Fruit fly (Drosophila melanogaster) whole organism, embryonic: ENCODE data around the gene CG32713.
A peak's percentile ranks its signal among the peaks of the same experiment; 100 is the strongest.

Experiments used
- ATbp ChIP-seq: fragments of 200-800 bp; sonication (Bioruptor generic); optimal IDR thresholded peaks from 2 replicates; lab custom pipeline; 2017; ENCODE audit warnings: missing biosample characterization, mild to moderate bottlenecking, missing genetic modification characterization, missing genetic modification reagents
- Abd-B ChIP-seq: fragments of 200-800 bp; sonication (Bioruptor generic); optimal IDR thresholded peaks from 2 replicates; lab custom pipeline; 2018; ENCODE audit warnings: missing biosample characterization, mild to moderate bottlenecking, missing genetic modification characterization, moderate library complexity
- CG10979 ChIP-seq: fragments of 200-800 bp; sonication (Bioruptor generic); optimal IDR thresholded peaks from 2 replicates; lab custom pipeline; 2018; ENCODE audit warnings: missing biosample characterization, mild to moderate bottlenecking, missing genetic modification characterization, moderate library complexity
- CG11093 ChIP-seq: fragments of 200-800 bp; sonication (Bioruptor generic); IDR thresholded peaks from 3 replicates; pipeline ENCODE4 v1.3.6; 2022; ENCODE audit warnings: missing biosample characterization, missing genetic modification characterization
- CG11504 ChIP-seq: fragments of 200-800 bp; sonication (Bioruptor generic); optimal IDR thresholded peaks from 3 replicates; lab custom pipeline; 2019; ENCODE audit warnings: missing biosample characterization, mild to moderate bottlenecking, missing genetic modification characterization, moderate library complexity
- CG12155 ChIP-seq: fragments of 200-800 bp; sonication (Bioruptor generic); optimal IDR thresholded peaks from 3 replicates; lab custom pipeline; 2016; ENCODE audit warnings: missing biosample characterization, missing genetic modification characterization
- CG12391 ChIP-seq: fragments of 200-800 bp; sonication (Bioruptor generic); optimal IDR thresholded peaks from 3 replicates; lab custom pipeline; 2018; ENCODE audit warnings: missing biosample characterization, mild to moderate bottlenecking, missing genetic modification characterization, moderate library complexity
- CG18619 ChIP-seq: fragments of 200-800 bp; sonication (Bioruptor generic); optimal IDR thresholded peaks from 3 replicates; lab custom pipeline; 2017; ENCODE audit warnings: missing biosample characterization, mild to moderate bottlenecking, missing genetic modification characterization
- CG2678 ChIP-seq: fragments of 200-800 bp; sonication (Bioruptor generic); optimal IDR thresholded peaks from 3 replicates; lab custom pipeline; 2019; ENCODE audit warnings: missing biosample characterization, mild to moderate bottlenecking, missing genetic modification characterization, moderate library complexity
- CG31224 ChIP-seq: fragments of 200-800 bp; sonication (Bioruptor generic); IDR thresholded peaks from 2 replicates; pipeline ENCODE4 v1.3.6; 2022; ENCODE audit warnings: missing biosample characterization, missing genetic modification characterization
- CG32532 ChIP-seq: fragments of 200-800 bp; sonication (Bioruptor generic); IDR thresholded peaks from 2 replicates; pipeline ENCODE4 v1.3.6; 2022; ENCODE audit warnings: missing biosample characterization, missing genetic modification characterization
- CG6272 ChIP-seq: fragments of 200-800 bp; sonication (Bioruptor generic); IDR thresholded peaks from 2 replicates; pipeline ENCODE4 v1.3.6; 2022; ENCODE audit warnings: missing biosample characterization, missing genetic modification characterization
- CG7839 ChIP-seq: fragments of 200-800 bp; sonication (Bioruptor generic); optimal IDR thresholded peaks from 3 replicates; lab custom pipeline; 2018; ENCODE audit warnings: missing biosample characterization, mild to moderate bottlenecking, missing genetic modification characterization, moderate library complexity
- CG8290 ChIP-seq, 3 experiments: fragments of 200-800 bp; sonication (Bioruptor generic); optimal IDR thresholded peaks; 2 replicates each; lab custom pipeline; 2016 to 2019; ENCODE audit warnings: missing biosample characterization in 3 of 3, missing genetic modification characterization in 3 of 3, mild to moderate bottlenecking in 2 of 3, moderate library complexity in 1 of 3
- CG9797 ChIP-seq: fragments of 200-800 bp; sonication (Bioruptor generic); optimal IDR thresholded peaks from 3 replicates; lab custom pipeline; 2018; ENCODE audit warnings: missing biosample characterization, mild to moderate bottlenecking, missing genetic modification characterization
- CoRest ChIP-seq: fragments of 200-800 bp; sonication (Bioruptor generic); optimal IDR thresholded peaks from 3 replicates; lab custom pipeline; 2018; ENCODE audit warnings: missing biosample characterization, mild to moderate bottlenecking, missing genetic modification characterization, moderate library complexity
- Hr3 ChIP-seq: fragments of 200-800 bp; sonication (Bioruptor generic); optimal IDR thresholded peaks from 3 replicates; lab custom pipeline; 2016; ENCODE audit warnings: missing biosample characterization, missing genetic modification characterization
- Hr51 ChIP-seq, 2 experiments: fragments of 200-800 bp; sonication (Bioruptor generic); optimal IDR thresholded peaks; 2 replicates in 1 of 2; 3 replicates in 1 of 2; lab custom pipeline; 2016 to 2018; ENCODE audit warnings: missing biosample characterization in 2 of 2, missing genetic modification characterization in 2 of 2, mild to moderate bottlenecking in 1 of 2, moderate library complexity in 1 of 2
- Meics ChIP-seq: fragments of 200-800 bp; sonication (Bioruptor generic); optimal IDR thresholded peaks from 2 replicates; lab custom pipeline; 2017; ENCODE audit warnings: missing biosample characterization, mild to moderate bottlenecking, missing genetic modification characterization
- Mrtf ChIP-seq: fragments of 200-800 bp; sonication (Bioruptor generic); IDR thresholded peaks from 3 replicates; pipeline ENCODE4 v1.3.6; 2022; ENCODE audit warnings: missing biosample characterization, missing genetic modification characterization
- NK7.1 ChIP-seq: fragments of 200-800 bp; sonication (Bioruptor generic); optimal IDR thresholded peaks from 3 replicates; lab custom pipeline; 2016; ENCODE audit warnings: missing biosample characterization, missing genetic modification characterization
- Oli ChIP-seq: fragments of 200-800 bp; sonication (Bioruptor generic); optimal IDR thresholded peaks from 2 replicates; lab custom pipeline; 2018; ENCODE audit warnings: missing biosample characterization, mild to moderate bottlenecking, missing genetic modification characterization, moderate library complexity
- Optix ChIP-seq: fragments of 200-800 bp; sonication (Bioruptor generic); IDR thresholded peaks from 3 replicates; pipeline ENCODE4 v1.3.6; 2022; ENCODE audit warnings: missing biosample characterization, missing genetic modification characterization
- Sox102F ChIP-seq: fragments of 200-800 bp; sonication (Bioruptor generic); optimal IDR thresholded peaks from 2 replicates; lab custom pipeline; 2018; ENCODE audit warnings: missing biosample characterization, mild to moderate bottlenecking, missing genetic modification characterization, moderate library complexity
- Spps ChIP-seq: fragments of 200-800 bp; sonication (Bioruptor generic); optimal IDR thresholded peaks from 2 replicates; lab custom pipeline; 2018; ENCODE audit warnings: missing biosample characterization, mild to moderate bottlenecking, missing genetic modification characterization
- Xrp1 ChIP-seq: fragments of 200-800 bp; sonication (Bioruptor generic); IDR thresholded peaks from 2 replicates; pipeline ENCODE4 v1.3.6; 2022; ENCODE audit warnings: missing biosample characterization, missing genetic modification characterization
- bsh ChIP-seq, 2 experiments: fragments of 200-800 bp; sonication (Bioruptor generic); optimal IDR thresholded peaks; 2 replicates each; lab custom pipeline; 2017 to 2018; ENCODE audit warnings: mild to moderate bottlenecking in 2 of 2, missing biosample characterization in 2 of 2, missing genetic modification characterization in 2 of 2, moderate library complexity in 1 of 2
- dmrt99B ChIP-seq: fragments of 200-800 bp; sonication (Bioruptor generic); optimal IDR thresholded peaks from 2 replicates; lab custom pipeline; 2018; ENCODE audit warnings: missing biosample characterization, mild to moderate bottlenecking, missing genetic modification characterization, moderate library complexity
- exex ChIP-seq: fragments of 200-800 bp; sonication (Bioruptor generic); optimal IDR thresholded peaks from 4 replicates; lab custom pipeline; 2018; ENCODE audit warnings: missing biosample characterization, mild to moderate bottlenecking, missing genetic modification characterization, moderate library complexity
- fd3F ChIP-seq: fragments of 200-800 bp; sonication (Bioruptor generic); optimal IDR thresholded peaks from 2 replicates; lab custom pipeline; 2018; ENCODE audit warnings: missing biosample characterization, mild to moderate bottlenecking, missing genetic modification characterization, moderate library complexity
- fu2 ChIP-seq: fragments of 200-800 bp; sonication (Bioruptor generic); optimal IDR thresholded peaks from 2 replicates; lab custom pipeline; 2016; ENCODE audit warnings: missing biosample characterization, missing genetic modification characterization
- gcm ChIP-seq: fragments of 200-800 bp; sonication (Bioruptor generic); optimal IDR thresholded peaks from 2 replicates; lab custom pipeline; 2019; ENCODE audit warnings: missing biosample characterization, mild to moderate bottlenecking, missing genetic modification characterization, moderate library complexity
- gem ChIP-seq: fragments of 200-800 bp; sonication (Bioruptor generic); optimal IDR thresholded peaks from 2 replicates; lab custom pipeline; 2019; ENCODE audit warnings: missing biosample characterization, mild to moderate bottlenecking, missing genetic modification characterization, moderate library complexity
- grau ChIP-seq: fragments of 200-800 bp; optimal IDR thresholded peaks from 3 replicates; lab custom pipeline; 2019; ENCODE audit warnings: missing biosample characterization, mild to moderate bottlenecking, missing genetic modification characterization, moderate library complexity
- ind ChIP-seq: fragments of 200-800 bp; sonication (Bioruptor generic); optimal IDR thresholded peaks from 3 replicates; lab custom pipeline; 2016; ENCODE audit warnings: missing biosample characterization, missing genetic modification characterization
- jumu ChIP-seq: fragments of 200-800 bp; sonication (Bioruptor generic); optimal IDR thresholded peaks from 3 replicates; lab custom pipeline; 2016; ENCODE audit warnings: missing biosample characterization, missing genetic modification characterization
- pan ChIP-seq, 4 experiments: fragments of >200 bp in 3 of 4; fragments of 200-800 bp in 1 of 4; sonication (Bioruptor generic) in 1 of 4; optimal IDR thresholded peaks in 3 of 4; IDR thresholded peaks in 1 of 4; 2 replicates each; pipeline versions ENCODE4 v1.3.6 to Lab custom; 2017 to 2022; ENCODE audit warnings: missing biosample characterization in 2 of 4, missing genetic modification characterization in 2 of 4, mixed read lengths in 1 of 4
- pnt ChIP-seq: fragments of 200-800 bp; sonication (Bioruptor generic); optimal IDR thresholded peaks from 3 replicates; lab custom pipeline; 2016; ENCODE audit warnings: missing biosample characterization, missing genetic modification characterization
- prd ChIP-seq, 3 experiments: fragments of >200 bp in 2 of 3; fragments of 200-800 bp in 1 of 3; sonication (Bioruptor generic) in 1 of 3; optimal IDR thresholded peaks in 2 of 3; IDR thresholded peaks in 1 of 3; 2 replicates in 2 of 3; 3 replicates in 1 of 3; pipeline versions ENCODE4 v1.3.6 to Lab custom; 2017 to 2022; ENCODE audit warnings: missing biosample characterization in 1 of 3, missing genetic modification characterization in 1 of 3
- shn ChIP-seq: fragments of 200-800 bp; sonication (Bioruptor generic); optimal IDR thresholded peaks from 3 replicates; lab custom pipeline; 2016; ENCODE audit warnings: missing biosample characterization, missing genetic modification characterization
- tin ChIP-seq: fragments of 200-800 bp; sonication (Bioruptor generic); optimal IDR thresholded peaks from 3 replicates; lab custom pipeline; 2016; ENCODE audit warnings: missing biosample characterization, missing genetic modification characterization

Gene CG32713

DNA sequence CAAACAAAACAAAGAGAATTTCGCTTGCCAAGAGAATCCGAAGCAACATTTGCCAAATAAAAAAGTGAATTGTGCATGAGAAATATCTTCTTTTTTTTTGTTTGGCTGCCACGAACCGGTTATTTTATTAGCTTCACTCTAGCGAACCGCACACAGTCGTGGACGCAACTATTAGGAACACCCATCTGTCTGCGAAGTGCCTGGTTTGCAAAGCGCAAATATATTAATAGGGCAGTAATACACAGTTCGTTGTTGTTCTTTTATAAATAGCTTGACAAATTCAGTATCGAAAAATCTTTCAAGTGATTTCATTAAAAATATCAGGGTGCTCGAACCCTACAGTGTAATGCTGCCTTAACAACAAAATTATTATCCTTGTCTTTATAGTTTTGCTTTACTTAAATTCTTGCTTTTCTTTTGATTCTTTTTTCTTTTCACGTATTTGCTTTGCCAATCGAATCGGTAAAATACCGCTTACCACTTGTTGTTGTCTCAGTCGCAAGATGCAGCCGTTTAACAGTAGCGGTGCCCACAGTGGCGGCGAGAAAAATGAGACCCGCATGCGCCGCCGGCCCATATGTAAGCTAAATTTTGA is 34.1 kb upstream of the CG32713 start (continued):
- TF ChIP-seq CG2678 (tag; lab: Kevin White, UChicago) (peak; percentile 14), bsh (GFP tag; optimal IDR thresholded peaks at IDR 0.05; lab: Kevin White, UChicago) (peak in 1 of 2 experiments; percentile 56), CG6272 (GFP tag; lab: Robert Waterston, UW) (0 out of 2 replicates have a peak, but pooled peaks have one; percentile 12), CG12155 (GFP tag; lab: Kevin White, UChicago) (peak; percentile 5), prd (optimal IDR thresholded peaks at IDR 0.05; lab: Kevin White, UChicago) (no peak), prd (GFP tag; IDR thresholded peaks at IDR 0.05; lab: Robert Waterston, UW) (peak; percentile 27; the same call in 1 of the 3 replicates), CG18619 (GFP tag; lab: Kevin White, UChicago) (no peak), CG10979 (tag; lab: Kevin White, UChicago) (peak; percentile 14), Oli (tag; lab: Kevin White, UChicago) (peak; percentile 47), tin (peak; percentile 20), Hr51 (GFP tag; optimal IDR thresholded peaks at IDR 0.05; lab: Kevin White, UChicago) (peak in 1 of 2 experiments; percentile 46), CG12391 (tag; lab: Kevin White, UChicago) (peak; percentile 5), CG32532 (peak; percentile 37; the same call in 1 of the 2 replicates), ind (GFP tag; lab: Kevin White, UChicago) (peak; percentile 32), Optix (GFP tag; lab: Robert Waterston, UW) (0 out of 3 replicates have a peak, but pooled peaks have one; percentile 21), Xrp1 (peak; percentile 31; the same call in 1 of the 2 replicates), Mrtf (0 out of 3 replicates have a peak, but pooled peaks have one; percentile 29), CG11093 (no peak), shn (GFP tag; lab: Kevin White, UChicago) (peak; percentile 32), Sox102F (GFP tag; lab: Kevin White, UChicago) (peak; percentile 30), pnt (GFP tag; lab: Kevin White, UChicago) (peak; percentile 21), Hr3 (GFP tag; lab: Kevin White, UChicago) (no peak), fu2 (GFP tag; lab: Kevin White, UChicago) (peak; percentile 14), CG8290 (GFP tag; optimal IDR thresholded peaks at IDR 0.05; lab: Kevin White, UChicago) (no peak), CG8290 (tag; optimal IDR thresholded peaks at IDR 0.05; lab: Kevin White, UChicago) (no peak), ATbp (GFP tag; lab: Kevin White, UChicago) (peak; percentile 25)
- TF ChIP-seq, all 482 proteins: peak for 90

DNA sequence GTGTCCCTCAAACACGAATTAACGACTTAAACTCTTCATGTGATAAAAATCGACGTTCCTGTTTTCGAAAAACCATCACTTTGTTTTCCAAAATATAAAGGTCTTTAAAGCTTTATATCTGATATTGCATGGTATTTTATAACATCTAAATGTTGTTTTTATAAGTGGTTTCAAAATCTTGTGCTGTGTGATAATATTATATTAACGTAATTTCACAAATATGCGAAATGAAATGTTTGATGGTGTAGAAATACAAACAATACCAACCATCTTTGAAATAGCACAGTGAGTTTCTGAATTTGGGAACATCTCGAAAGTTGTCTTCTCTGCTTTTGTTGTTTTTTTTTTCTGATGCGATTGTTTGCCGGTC is 33.5 kb upstream of the CG32713 start:
- peak; percentile 23 for TF ChIP-seq grau (tag; lab: Kevin White, UChicago)
- TF ChIP-seq NK7.1 = no peak
- TF ChIP-seq Abd-B = peak; percentile 24
- peak; percentile 43 for TF ChIP-seq CG2678 (tag; lab: Kevin White, UChicago)
- TF ChIP-seq fd3F (GFP tag; lab: Kevin White, UChicago) = peak; percentile 1
- TF ChIP-seq CG11504 (tag; lab: Kevin White, UChicago) = peak; percentile 21
- TF ChIP-seq Spps = no peak
- no peak for TF ChIP-seq jumu
- TF ChIP-seq exex (tag; lab: Kevin White, UChicago) = no peak
- peak; percentile 36 for TF ChIP-seq gem (tag; lab: Kevin White, UChicago)
- peak; percentile 37 for TF ChIP-seq CG7839
- no peak for TF ChIP-seq CG9797
- TF ChIP-seq pan (optimal IDR thresholded peaks at IDR 0.05; lab: Kevin White, UChicago) = no peak
- peak in 1 of 2 experiments; percentile 6 for TF ChIP-seq pan (GFP tag; optimal IDR thresholded peaks at IDR 0.05 in 1 of 2, IDR thresholded peaks at IDR 0.05 in 1 of 2)
- no peak for TF ChIP-seq gcm
- peak; percentile 27 for TF ChIP-seq CoRest (tag; lab: Kevin White, UChicago)
- TF ChIP-seq Meics (GFP tag; lab: Kevin White, UChicago) = peak; percentile 3
- no peak for TF ChIP-seq CG31224 (GFP tag; lab: Robert Waterston, UW)
- peak; percentile 17 for TF ChIP-seq dmrt99B (tag; lab: Kevin White, UChicago)
